Fruit fly (Drosophila melanogaster) whole organism, embryonic: ENCODE data around the gene CG6094.
A peak's percentile ranks its signal among the peaks of the same experiment; 100 is the strongest.

Experiments
- Adf1 ChIP-seq: fragments of 200-800 bp; sonication (Bioruptor generic); IDR thresholded peaks from 2 replicates; pipeline ENCODE4 v1.3.6; 2022; ENCODE audit warnings: missing biosample characterization, missing genetic modification characterization
- BtbVII ChIP-seq: fragments of 200-800 bp; sonication (Bioruptor generic); optimal IDR thresholded peaks from 3 replicates; lab custom pipeline; 2017; ENCODE audit warnings: missing biosample characterization, mild to moderate bottlenecking, missing genetic modification characterization
- CG12769 ChIP-seq: fragments of 200-800 bp; sonication (Bioruptor generic); optimal IDR thresholded peaks from 2 replicates; lab custom pipeline; 2019; ENCODE audit warnings: missing biosample characterization, mild to moderate bottlenecking, missing genetic modification characterization, moderate library complexity
- CG13296 ChIP-seq: fragments of 200-800 bp; sonication (Bioruptor generic); optimal IDR thresholded peaks from 3 replicates; lab custom pipeline; 2018; ENCODE audit warnings: missing biosample characterization, mild to moderate bottlenecking, missing genetic modification characterization
- CG13424 ChIP-seq: fragments of 200-800 bp; sonication (Bioruptor generic); optimal IDR thresholded peaks from 2 replicates; lab custom pipeline; 2019; ENCODE audit warnings: missing biosample characterization, mild to moderate bottlenecking, missing genetic modification characterization, moderate library complexity
- CG14441 ChIP-seq: fragments of 200-800 bp; sonication (Bioruptor generic); IDR thresholded peaks from 2 replicates; pipeline ENCODE4 v1.3.6; 2022; ENCODE audit warnings: missing biosample characterization, missing genetic modification characterization
- CG15011 ChIP-seq: fragments of 200-800 bp; sonication (Bioruptor generic); optimal IDR thresholded peaks from 3 replicates; lab custom pipeline; 2018; ENCODE audit warnings: missing biosample characterization, mild to moderate bottlenecking, missing genetic modification characterization
- CG17568 ChIP-seq: fragments of 200-800 bp; sonication (Bioruptor generic); optimal IDR thresholded peaks from 2 replicates; lab custom pipeline; 2018; ENCODE audit warnings: missing biosample characterization, mild to moderate bottlenecking, missing genetic modification characterization, moderate library complexity
- CG17829 ChIP-seq: fragments of 200-800 bp; optimal IDR thresholded peaks from 2 replicates; lab custom pipeline; 2019; ENCODE audit warnings: missing biosample characterization, mild to moderate bottlenecking, missing genetic modification characterization, moderate library complexity
- CG31224 ChIP-seq: fragments of 200-800 bp; sonication (Bioruptor generic); IDR thresholded peaks from 2 replicates; pipeline ENCODE4 v1.3.6; 2022; ENCODE audit warnings: missing biosample characterization, missing genetic modification characterization
- CG34376 ChIP-seq: fragments of 200-800 bp; sonication (Bioruptor generic); optimal IDR thresholded peaks from 2 replicates; lab custom pipeline; 2018; ENCODE audit warnings: missing biosample characterization, mild to moderate bottlenecking, missing genetic modification characterization
- CG4282 ChIP-seq: fragments of 200-800 bp; sonication (Bioruptor generic); optimal IDR thresholded peaks from 2 replicates; lab custom pipeline; 2016; ENCODE audit warnings: missing biosample characterization, missing genetic modification characterization
- CG4730 ChIP-seq: fragments of 200-800 bp; sonication (Bioruptor generic); IDR thresholded peaks from 2 replicates; pipeline ENCODE4 v1.3.6; 2022; ENCODE audit warnings: missing biosample characterization, missing genetic modification characterization
- CG7928 ChIP-seq: fragments of 200-800 bp; sonication (Bioruptor generic); optimal IDR thresholded peaks from 2 replicates; lab custom pipeline; 2017; ENCODE audit warnings: missing biosample characterization, mild to moderate bottlenecking, missing genetic modification characterization
- CG9797 ChIP-seq: fragments of 200-800 bp; sonication (Bioruptor generic); optimal IDR thresholded peaks from 3 replicates; lab custom pipeline; 2018; ENCODE audit warnings: missing biosample characterization, mild to moderate bottlenecking, missing genetic modification characterization
- Dip3 ChIP-seq: fragments of 200-800 bp; sonication (Bioruptor generic); optimal IDR thresholded peaks from 3 replicates; lab custom pipeline; 2016; ENCODE audit warnings: missing biosample characterization, missing genetic modification characterization
- GATAe ChIP-seq: fragments of 200-800 bp; sonication (Bioruptor generic); conservative IDR thresholded peaks from 2 replicates; pipeline ENCODE4 v1.3.6; 2022; ENCODE audit warnings: missing biosample characterization, missing genetic modification characterization
- H2.0 ChIP-seq: fragments of 200-800 bp; sonication (Bioruptor generic); IDR thresholded peaks from 2 replicates; pipeline ENCODE4 v1.3.6; 2022; ENCODE audit warnings: missing biosample characterization, missing genetic modification characterization
- Med ChIP-seq: fragments of 200-800 bp; sonication (Bioruptor generic); peaks from one replicate; lab custom pipeline; 2016; ENCODE audit warnings: missing biosample characterization, missing genetic modification characterization, mild to moderate bottlenecking, inconsistent platforms, moderate library complexity
- Mes4 ChIP-seq: fragments of 200-800 bp; sonication (Bioruptor generic); optimal IDR thresholded peaks from 2 replicates; lab custom pipeline; 2016; ENCODE audit warnings: missing biosample characterization, missing genetic modification characterization
- Mrtf ChIP-seq: fragments of 200-800 bp; sonication (Bioruptor generic); IDR thresholded peaks from 3 replicates; pipeline ENCODE4 v1.3.6; 2022; ENCODE audit warnings: missing biosample characterization, missing genetic modification characterization
- NC2β ChIP-seq: fragments of 200-800 bp; sonication (Bioruptor generic); optimal IDR thresholded peaks from 2 replicates; lab custom pipeline; 2016; ENCODE audit warnings: missing biosample characterization, missing genetic modification characterization
- Opbp ChIP-seq: fragments of 200-800 bp; sonication (Bioruptor generic); IDR thresholded peaks from 3 replicates; pipeline ENCODE4 v1.3.6; 2022; ENCODE audit warnings: missing biosample characterization, missing genetic modification characterization; ENCODE audit not compliant: partially characterized antibody
- Pdp1 ChIP-seq, 2 experiments: fragments of 200-800 bp; sonication (Bioruptor generic); optimal IDR thresholded peaks; 3 replicates each; lab custom pipeline; 2016; ENCODE audit warnings: missing biosample characterization in 2 of 2, missing genetic modification characterization in 2 of 2, mild to moderate bottlenecking in 1 of 2, moderate library complexity in 1 of 2
- abd-A ChIP-seq: fragments of 200-800 bp; sonication (Bioruptor generic); optimal IDR thresholded peaks from 3 replicates; lab custom pipeline; 2019; ENCODE audit warnings: missing biosample characterization, mild to moderate bottlenecking, missing genetic modification characterization, moderate library complexity
- ase ChIP-seq: fragments of 200-800 bp; sonication (Bioruptor generic); IDR thresholded peaks from 3 replicates; pipeline ENCODE4 v1.3.6; 2022; ENCODE audit warnings: missing biosample characterization, missing genetic modification characterization
- az2 ChIP-seq: fragments of 200-800 bp; sonication (Bioruptor generic); optimal IDR thresholded peaks from 3 replicates; lab custom pipeline; 2016; ENCODE audit warnings: missing biosample characterization, missing genetic modification characterization
- bbx ChIP-seq: fragments of 200-800 bp; sonication (Bioruptor generic); IDR thresholded peaks from 2 replicates; pipeline ENCODE4 v1.3.6; 2022; ENCODE audit warnings: missing biosample characterization, missing genetic modification characterization; ENCODE audit not compliant: partially characterized antibody
- chif ChIP-seq, 2 experiments: fragments of 200-800 bp; sonication (Bioruptor generic); optimal IDR thresholded peaks; 3 replicates each; lab custom pipeline; 2016; ENCODE audit warnings: missing biosample characterization in 2 of 2, missing genetic modification characterization in 2 of 2
- chinmo ChIP-seq: fragments of 200-800 bp; sonication (Bioruptor generic); IDR thresholded peaks from 4 replicates; pipeline ENCODE4 v1.3.6; 2022; ENCODE audit warnings: missing biosample characterization, missing genetic modification characterization; ENCODE audit not compliant: partially characterized antibody
- chm ChIP-seq: fragments of 200-800 bp; sonication (Bioruptor generic); IDR thresholded peaks from 2 replicates; pipeline ENCODE4 v1.3.6; 2022; ENCODE audit warnings: missing biosample characterization, missing genetic modification characterization
- da ChIP-seq: fragments of 200-800 bp; sonication (Bioruptor generic); optimal IDR thresholded peaks from 2 replicates; lab custom pipeline; 2016; ENCODE audit warnings: missing biosample characterization, missing genetic modification characterization
- dan ChIP-seq: fragments of 200-800 bp; sonication (Bioruptor generic); IDR thresholded peaks from 2 replicates; pipeline ENCODE4 v1.3.6; 2022; ENCODE audit warnings: missing biosample characterization, missing genetic modification characterization
- dmrt99B ChIP-seq: fragments of 200-800 bp; sonication (Bioruptor generic); optimal IDR thresholded peaks from 2 replicates; lab custom pipeline; 2018; ENCODE audit warnings: missing biosample characterization, mild to moderate bottlenecking, missing genetic modification characterization, moderate library complexity
- eve ChIP-seq, 2 experiments: fragments of >200 bp; optimal IDR thresholded peaks; 2 replicates each; lab custom pipeline; 2017; ENCODE audit warnings: missing biosample characterization in 2 of 2, missing genetic modification characterization in 2 of 2
- exex ChIP-seq: fragments of 200-800 bp; sonication (Bioruptor generic); optimal IDR thresholded peaks from 4 replicates; lab custom pipeline; 2018; ENCODE audit warnings: missing biosample characterization, mild to moderate bottlenecking, missing genetic modification characterization, moderate library complexity
- ind ChIP-seq: fragments of 200-800 bp; sonication (Bioruptor generic); optimal IDR thresholded peaks from 3 replicates; lab custom pipeline; 2016; ENCODE audit warnings: missing biosample characterization, missing genetic modification characterization
- jing ChIP-seq: fragments of 200-800 bp; sonication (Bioruptor generic); optimal IDR thresholded peaks from 2 replicates; lab custom pipeline; 2018; ENCODE audit warnings: missing biosample characterization, mild to moderate bottlenecking, missing genetic modification characterization
- lab ChIP-seq: fragments of 200-800 bp; sonication (Bioruptor generic); optimal IDR thresholded peaks from 3 replicates; lab custom pipeline; 2017; ENCODE audit warnings: missing biosample characterization, missing genetic modification characterization, mild to moderate bottlenecking, moderate library complexity, missing genetic modification reagents
- mirr ChIP-seq: fragments of 200-800 bp; sonication (Bioruptor generic); optimal IDR thresholded peaks from 3 replicates; lab custom pipeline; 2018; ENCODE audit warnings: missing biosample characterization, mild to moderate bottlenecking, missing genetic modification characterization
- onecut ChIP-seq: fragments of 200-800 bp; sonication (Bioruptor generic); IDR thresholded peaks from 2 replicates; pipeline ENCODE4 v1.3.6; 2022; ENCODE audit warnings: missing biosample characterization, missing genetic modification characterization
- phol ChIP-seq: fragments of 200-800 bp; sonication (Bioruptor generic); optimal IDR thresholded peaks from 3 replicates; lab custom pipeline; 2018; ENCODE audit warnings: missing biosample characterization, mild to moderate bottlenecking, missing genetic modification characterization, moderate library complexity
- sd ChIP-seq: fragments of 200-800 bp; sonication (Bioruptor generic); optimal IDR thresholded peaks from 3 replicates; lab custom pipeline; 2018; ENCODE audit warnings: missing biosample characterization, mild to moderate bottlenecking, missing genetic modification characterization, moderate library complexity
- so ChIP-seq: fragments of 200-800 bp; sonication (Bioruptor generic); IDR thresholded peaks from 3 replicates; pipeline ENCODE4 v1.3.6; 2022; ENCODE audit warnings: missing biosample characterization, missing genetic modification characterization
- sr ChIP-seq: fragments of 200-800 bp; sonication (Bioruptor generic); IDR thresholded peaks from 3 replicates; pipeline ENCODE4 v1.3.6; 2022; ENCODE audit warnings: missing biosample characterization, missing genetic modification characterization
- stwl ChIP-seq: fragments of 200-800 bp; sonication (Bioruptor generic); optimal IDR thresholded peaks from 3 replicates; lab custom pipeline; 2018; ENCODE audit warnings: missing biosample characterization, mild to moderate bottlenecking, missing genetic modification characterization, moderate library complexity
- sug ChIP-seq: fragments of 200-800 bp; optimal IDR thresholded peaks from 2 replicates; lab custom pipeline; 2019; ENCODE audit warnings: missing biosample characterization, mild to moderate bottlenecking, missing genetic modification characterization, moderate library complexity

The CG6094 gene

dm6 chr2L:10500309-10500974, 6.4 kb upstream of the CG6094 start:
- TF ChIP-seq BtbVII (GFP tag; lab: Kevin White, UChicago) (peak; percentile 7), onecut (GFP tag; lab: Robert Waterston, UW) (peak; percentile 40; the same call in 1 of the 2 replicates), eve (GFP tag; optimal IDR thresholded peaks at IDR 0.05; lab: Kevin White, UChicago) (peak in 1 of 2 experiments; percentile 33), CG4282 (GFP tag; lab: Kevin White, UChicago) (no peak), Pdp1 (GFP tag; optimal IDR thresholded peaks at IDR 0.05; lab: Kevin White, UChicago) (peak in 1 of 2 experiments; percentile 23), sd (peak; percentile 54)

- no peak for TF ChIP-seq CG4730
- no peak for TF ChIP-seq CG14441 (GFP tag; lab: Robert Waterston, UW)
- TF ChIP-seq chinmo (GFP tag; lab: Robert Waterston, UW), result 0 out of 4 replicates have a peak, but pooled peaks have one; percentile 78
- TF ChIP-seq sd, result peak; percentile 72
- no peak for TF ChIP-seq CG15011 (GFP tag; lab: Kevin White, UChicago)
- no peak for TF ChIP-seq CG9797
- no peak for TF ChIP-seq chm (GFP tag; lab: Robert Waterston, UW)
- no peak for TF ChIP-seq CG12769 (tag; lab: Kevin White, UChicago)
- TF ChIP-seq CG34376, result peak; percentile 12
- no peak for TF ChIP-seq dan (GFP tag; lab: Robert Waterston, UW)
- peak; percentile 24 for TF ChIP-seq mirr (GFP tag; lab: Kevin White, UChicago)
- no peak for TF ChIP-seq CG7928 (GFP tag; lab: Kevin White, UChicago)
- TF ChIP-seq NC2β (GFP tag; lab: Kevin White, UChicago), result no peak
- TF ChIP-seq CG31224 (GFP tag; lab: Robert Waterston, UW), result no peak
- no peak for TF ChIP-seq phol
- peak; percentile 11 for TF ChIP-seq sug (tag; lab: Kevin White, UChicago)
- no peak for TF ChIP-seq chif (GFP tag; optimal IDR thresholded peaks at IDR 0.05; lab: Kevin White, UChicago)
- TF ChIP-seq CG17829, result no peak
- TF ChIP-seq GATAe (GFP tag; lab: Robert Waterston, UW), result peak; percentile 46; the same call in 1 of the 2 replicates
- no peak for TF ChIP-seq ase (GFP tag; lab: Robert Waterston, UW)
- TF ChIP-seq jing (GFP tag; lab: Kevin White, UChicago), result no peak
- TF ChIP-seq Dip3 (GFP tag; lab: Kevin White, UChicago), result no peak
- TF ChIP-seq CG17568 (GFP tag; lab: Kevin White, UChicago), result peak; percentile 1
- TF ChIP-seq abd-A (tag; lab: Kevin White, UChicago), result no peak
- TF ChIP-seq dmrt99B (tag; lab: Kevin White, UChicago), result no peak
- TF ChIP-seq CG13296 (GFP tag; lab: Kevin White, UChicago), result no peak
- peak; percentile 15 for TF ChIP-seq lab
- no peak for TF ChIP-seq stwl (tag; lab: Kevin White, UChicago)
- no peak for TF ChIP-seq bbx (GFP tag; lab: Robert Waterston, UW)
- TF ChIP-seq Pdp1 (GFP tag; optimal IDR thresholded peaks at IDR 0.05; lab: Kevin White, UChicago), result peak in 1 of 2 experiments; percentile 94
- peak; percentile 16; the same call in 1 of the 3 replicates for TF ChIP-seq so
- no peak for TF ChIP-seq CG13424 (tag; lab: Kevin White, UChicago)
- no peak for TF ChIP-seq Opbp (GFP tag; lab: Robert Waterston, UW)
- TF ChIP-seq Adf1, result no peak
- no peak for TF ChIP-seq sr (GFP tag; lab: Robert Waterston, UW)
- peak; percentile 60 for TF ChIP-seq exex (tag; lab: Kevin White, UChicago)
- TF ChIP-seq da (GFP tag; lab: Kevin White, UChicago), result no peak
- TF ChIP-seq Mrtf (GFP tag; lab: Robert Waterston, UW), result no peak
- TF ChIP-seq ind (GFP tag; lab: Kevin White, UChicago), result no peak
- peak; percentile 58 for TF ChIP-seq Med
- TF ChIP-seq Mes4 (GFP tag; lab: Kevin White, UChicago), result no peak
- TF ChIP-seq az2, result no peak
- no peak for TF ChIP-seq H2.0 (GFP tag; lab: Robert Waterston, UW)
Measured at dm6 chr2L:10502244-10502643, 4.6 kb upstream of the CG6094 start.
